Fruit fly (Drosophila melanogaster) whole organism, embryonic: Measurements from ENCODE around the gene CG14362.

Experiments
- Abd-B ChIP-seq: fragments of 200-800 bp; sonication (Bioruptor generic); optimal IDR thresholded peaks from 2 replicates; lab custom pipeline; 2018; ENCODE audit warnings: missing biosample characterization, mild to moderate bottlenecking, missing genetic modification characterization, moderate library complexity
- Bgb ChIP-seq: fragments of 200-800 bp; sonication (Bioruptor generic); IDR thresholded peaks from 2 replicates; pipeline ENCODE4 v1.3.6; 2022; ENCODE audit warnings: missing biosample characterization, missing genetic modification characterization; ENCODE audit not compliant: partially characterized antibody
- CG11696 ChIP-seq: fragments of 200-800 bp; sonication (Bioruptor generic); IDR thresholded peaks from 2 replicates; pipeline ENCODE4 v1.3.6; 2022; ENCODE audit warnings: missing biosample characterization, missing genetic modification characterization
- CG12236 ChIP-seq: fragments of 200-800 bp; sonication (Bioruptor generic); optimal IDR thresholded peaks from 2 replicates; lab custom pipeline; 2016; ENCODE audit warnings: missing biosample characterization, missing genetic modification characterization
- CG12942 ChIP-seq: fragments of 200-800 bp; sonication (Bioruptor generic); optimal IDR thresholded peaks from 3 replicates; lab custom pipeline; 2016; ENCODE audit warnings: missing biosample characterization, missing genetic modification characterization
- CG14014 ChIP-seq: fragments of 200-800 bp; sonication (Bioruptor generic); IDR thresholded peaks from 2 replicates; pipeline ENCODE4 v1.3.6; 2022; ENCODE audit warnings: missing biosample characterization, missing genetic modification characterization
- CG15601 ChIP-seq: fragments of 200-800 bp; sonication (Bioruptor generic); optimal IDR thresholded peaks from 3 replicates; lab custom pipeline; 2019; ENCODE audit warnings: missing biosample characterization, mild to moderate bottlenecking, missing genetic modification characterization, moderate library complexity
- CG17385 ChIP-seq: fragments of 200-800 bp; sonication (Bioruptor generic); optimal IDR thresholded peaks from 3 replicates; lab custom pipeline; 2018; ENCODE audit warnings: missing biosample characterization, mild to moderate bottlenecking, missing genetic modification characterization
- CG32532 ChIP-seq: fragments of 200-800 bp; sonication (Bioruptor generic); IDR thresholded peaks from 2 replicates; pipeline ENCODE4 v1.3.6; 2022; ENCODE audit warnings: missing biosample characterization, missing genetic modification characterization
- CG34224 ChIP-seq: fragments of 200-800 bp; sonication (Bioruptor generic); IDR thresholded peaks from 3 replicates; pipeline ENCODE4 v1.3.6; 2022; ENCODE audit warnings: missing biosample characterization, missing genetic modification characterization; ENCODE audit not compliant: partially characterized antibody
- CG34422 ChIP-seq: fragments of 200-800 bp; sonication (Bioruptor generic); IDR thresholded peaks from 3 replicates; pipeline ENCODE4 v1.3.6; 2022; ENCODE audit warnings: missing biosample characterization, missing genetic modification characterization
- CG6175 ChIP-seq: fragments of 200-800 bp; sonication (Bioruptor generic); IDR thresholded peaks from 3 replicates; pipeline ENCODE4 v1.3.6; 2022; ENCODE audit warnings: missing biosample characterization, missing genetic modification characterization
- CG6791 ChIP-seq: fragments of 200-800 bp; sonication (Bioruptor generic); IDR thresholded peaks from 3 replicates; pipeline ENCODE4 v1.3.6; 2022; ENCODE audit warnings: missing biosample characterization, missing genetic modification characterization; ENCODE audit not compliant: partially characterized antibody
- CG7928 ChIP-seq: fragments of 200-800 bp; sonication (Bioruptor generic); optimal IDR thresholded peaks from 2 replicates; lab custom pipeline; 2017; ENCODE audit warnings: missing biosample characterization, mild to moderate bottlenecking, missing genetic modification characterization
- D19A ChIP-seq: fragments of 200-800 bp; optimal IDR thresholded peaks from 3 replicates; lab custom pipeline; 2019; ENCODE audit warnings: missing biosample characterization, mild to moderate bottlenecking, missing genetic modification characterization, moderate library complexity
- D19B ChIP-seq: fragments of 200-800 bp; sonication (Bioruptor generic); optimal IDR thresholded peaks from 2 replicates; lab custom pipeline; 2017; ENCODE audit warnings: missing biosample characterization, mild to moderate bottlenecking, missing genetic modification characterization
- Doc3 ChIP-seq: fragments of 200-800 bp; sonication (Bioruptor generic); IDR thresholded peaks from 3 replicates; pipeline ENCODE4 v1.3.6; 2022; ENCODE audit warnings: missing biosample characterization, missing genetic modification characterization; ENCODE audit not compliant: partially characterized antibody
- Gug ChIP-seq: fragments of 200-800 bp; sonication (Bioruptor generic); IDR thresholded peaks from 4 replicates; pipeline ENCODE4 v1.3.6; 2022; ENCODE audit warnings: missing biosample characterization, missing genetic modification characterization
- Neu2 ChIP-seq: fragments of 200-800 bp; sonication (Bioruptor generic); optimal IDR thresholded peaks from 3 replicates; lab custom pipeline; 2016; ENCODE audit warnings: missing biosample characterization, missing genetic modification characterization, borderline replicate concordance
- Nf-YB ChIP-seq: fragments of 200-800 bp; sonication (Bioruptor generic); optimal IDR thresholded peaks from 3 replicates; lab custom pipeline; 2019; ENCODE audit warnings: missing biosample characterization, mild to moderate bottlenecking, missing genetic modification characterization, moderate library complexity
- Ptx1 ChIP-seq: fragments of 200-800 bp; sonication (Bioruptor generic); IDR thresholded peaks from 2 replicates; pipeline ENCODE4 v1.3.6; 2022; ENCODE audit warnings: missing biosample characterization, missing genetic modification characterization
- Scr ChIP-seq: fragments of 200-800 bp; sonication (Bioruptor generic); IDR thresholded peaks from 2 replicates; pipeline ENCODE4 v1.3.6; 2022; ENCODE audit warnings: missing biosample characterization, missing genetic modification characterization; ENCODE audit not compliant: partially characterized antibody
- Trl ChIP-seq, 3 experiments: fragments of >200 bp in 2 of 3; fragments of 200-800 bp in 1 of 3; sonication (Bioruptor generic) in 1 of 3; optimal IDR thresholded peaks; 2 replicates in 1 of 3; 3 replicates in 2 of 3; lab custom pipeline; 2016 to 2017; ENCODE audit warnings: missing biosample characterization in 1 of 3, missing genetic modification characterization in 1 of 3
- Xbp1 ChIP-seq: fragments of 200-800 bp; sonication (Bioruptor generic); optimal IDR thresholded peaks from 3 replicates; lab custom pipeline; 2016; ENCODE audit warnings: missing biosample characterization, mild to moderate bottlenecking, missing genetic modification characterization
- abd-A ChIP-seq: fragments of 200-800 bp; sonication (Bioruptor generic); optimal IDR thresholded peaks from 3 replicates; lab custom pipeline; 2019; ENCODE audit warnings: missing biosample characterization, mild to moderate bottlenecking, missing genetic modification characterization, moderate library complexity
- ara ChIP-seq: fragments of 200-800 bp; sonication (Bioruptor generic); IDR thresholded peaks from 2 replicates; pipeline ENCODE4 v1.3.6; 2022; ENCODE audit warnings: missing biosample characterization, missing genetic modification characterization
- ato ChIP-seq: fragments of 200-800 bp; sonication (Bioruptor generic); IDR thresholded peaks from 2 replicates; pipeline ENCODE4 v1.3.6; 2022; ENCODE audit warnings: missing biosample characterization, missing genetic modification characterization; ENCODE audit not compliant: partially characterized antibody
- az2 ChIP-seq: fragments of 200-800 bp; sonication (Bioruptor generic); optimal IDR thresholded peaks from 3 replicates; lab custom pipeline; 2016; ENCODE audit warnings: missing biosample characterization, missing genetic modification characterization
- bowl ChIP-seq: fragments of 200-800 bp; sonication (Bioruptor generic); IDR thresholded peaks from 2 replicates; pipeline ENCODE4 v1.3.6; 2022; ENCODE audit warnings: missing biosample characterization, missing genetic modification characterization
- cg ChIP-seq: fragments of 200-800 bp; sonication (Bioruptor generic); optimal IDR thresholded peaks from 3 replicates; lab custom pipeline; 2019; ENCODE audit warnings: missing biosample characterization, mild to moderate bottlenecking, missing genetic modification characterization, moderate library complexity
- esg ChIP-seq: fragments of 200-800 bp; sonication (Bioruptor generic); conservative IDR thresholded peaks from 2 replicates; pipeline ENCODE4 v1.3.6; 2022; ENCODE audit warnings: missing biosample characterization, missing genetic modification characterization
- hbn ChIP-seq: fragments of 200-800 bp; sonication (Bioruptor generic); IDR thresholded peaks from 2 replicates; pipeline ENCODE4 v1.3.6; 2022; ENCODE audit warnings: missing biosample characterization, missing genetic modification characterization; ENCODE audit not compliant: partially characterized antibody
- hkb ChIP-seq, 2 experiments: fragments of 200-800 bp in 1 of 2; fragments of >200 bp in 1 of 2; sonication (Bioruptor generic) in 1 of 2; IDR thresholded peaks in 1 of 2; optimal IDR thresholded peaks in 1 of 2; 2 replicates each; pipeline versions ENCODE4 v1.3.6 to Lab custom; 2017 to 2022; ENCODE audit warnings: missing biosample characterization in 1 of 2, missing genetic modification characterization in 1 of 2
- jing ChIP-seq: fragments of 200-800 bp; sonication (Bioruptor generic); optimal IDR thresholded peaks from 2 replicates; lab custom pipeline; 2018; ENCODE audit warnings: missing biosample characterization, mild to moderate bottlenecking, missing genetic modification characterization
- kni ChIP-seq: fragments of 200-800 bp; sonication (Bioruptor generic); optimal IDR thresholded peaks from 3 replicates; lab custom pipeline; 2017; ENCODE audit warnings: mild to moderate bottlenecking, missing biosample characterization, missing genetic modification reagents, missing genetic modification characterization
- lbe ChIP-seq: fragments of 200-800 bp; sonication (Bioruptor generic); optimal IDR thresholded peaks from 2 replicates; lab custom pipeline; 2016; ENCODE audit warnings: missing biosample characterization, mild to moderate bottlenecking, missing genetic modification characterization
- mam ChIP-seq: fragments of 200-800 bp; sonication (Bioruptor generic); optimal IDR thresholded peaks from 3 replicates; lab custom pipeline; 2016; ENCODE audit warnings: missing biosample characterization, missing genetic modification characterization
- nerfin-2 ChIP-seq: fragments of 200-800 bp; sonication (Bioruptor generic); IDR thresholded peaks from 2 replicates; pipeline ENCODE4 v1.3.6; 2022; ENCODE audit warnings: missing biosample characterization, missing genetic modification characterization; ENCODE audit not compliant: partially characterized antibody
- nmo ChIP-seq: fragments of 200-800 bp; sonication (Bioruptor generic); optimal IDR thresholded peaks from 2 replicates; lab custom pipeline; 2018; ENCODE audit warnings: missing biosample characterization, mild to moderate bottlenecking, missing genetic modification characterization, moderate library complexity
- prd ChIP-seq, 3 experiments: fragments of >200 bp in 2 of 3; fragments of 200-800 bp in 1 of 3; sonication (Bioruptor generic) in 1 of 3; optimal IDR thresholded peaks in 2 of 3; IDR thresholded peaks in 1 of 3; 2 replicates in 2 of 3; 3 replicates in 1 of 3; pipeline versions ENCODE4 v1.3.6 to Lab custom; 2017 to 2022; ENCODE audit warnings: missing biosample characterization in 1 of 3, missing genetic modification characterization in 1 of 3
- seq ChIP-seq: fragments of 200-800 bp; sonication (Bioruptor generic); IDR thresholded peaks from 2 replicates; pipeline ENCODE4 v1.3.6; 2022; ENCODE audit warnings: missing biosample characterization, missing genetic modification characterization
- sna ChIP-seq: fragments of 200-800 bp; sonication (Bioruptor generic); IDR thresholded peaks from 2 replicates; pipeline ENCODE4 v1.3.6; 2022; ENCODE audit warnings: missing biosample characterization, missing genetic modification characterization; ENCODE audit not compliant: partially characterized antibody
- trem ChIP-seq: fragments of 200-800 bp; optimal IDR thresholded peaks from 3 replicates; lab custom pipeline; 2019; ENCODE audit warnings: missing biosample characterization, mild to moderate bottlenecking, missing genetic modification characterization, moderate library complexity
- tup ChIP-seq: fragments of 200-800 bp; sonication (Bioruptor generic); optimal IDR thresholded peaks from 2 replicates; lab custom pipeline; 2016; ENCODE audit warnings: missing biosample characterization, mild to moderate bottlenecking, missing genetic modification characterization, moderate library complexity
- unc-4 ChIP-seq: fragments of 200-800 bp; sonication (Bioruptor generic); IDR thresholded peaks from 2 replicates; pipeline ENCODE4 v1.3.6; 2022; ENCODE audit warnings: missing biosample characterization, missing genetic modification characterization; ENCODE audit not compliant: partially characterized antibody
- vvl ChIP-seq: fragments of 200-800 bp; sonication (Bioruptor generic); IDR thresholded peaks from 2 replicates; pipeline ENCODE4 v1.3.6; 2022; ENCODE audit warnings: missing biosample characterization, missing genetic modification characterization
- yki ChIP-seq: fragments of >200 bp; optimal IDR thresholded peaks from 3 replicates; lab custom pipeline; 2018

The CG14362 gene

dm6 chr3R:13874866-13875417 is 19.7 kb upstream of the CG14362 start, which contains the start of gene E5:
TSS of gene E5 (minus strand) at chr3R:13874916.
- 0 out of 2 replicates have a peak, but pooled peaks have one; percentile 23 for TF ChIP-seq hbn (GFP tag; lab: Robert Waterston, UW)
- TF ChIP-seq CG17385 (GFP tag; lab: Kevin White, UChicago): peak; percentile 95
- no peak for TF ChIP-seq trem
- TF ChIP-seq CG34422: 0 out of 3 replicates have a peak, but pooled peaks have one; percentile 18
- peak; percentile 43; the same call in 1 of the 2 replicates for TF ChIP-seq nerfin-2 (GFP tag; lab: Robert Waterston, UW)
- TF ChIP-seq tup (GFP tag; lab: Kevin White, UChicago): no peak
- TF ChIP-seq unc-4: no peak
- TF ChIP-seq Xbp1 (GFP tag; lab: Kevin White, UChicago): no peak
- TF ChIP-seq Ptx1 (GFP tag; lab: Robert Waterston, UW): no peak
- TF ChIP-seq Gug (GFP tag; lab: Robert Waterston, UW): no peak
- no peak for TF ChIP-seq esg (GFP tag; lab: Robert Waterston, UW)
- TF ChIP-seq CG34224 (GFP tag; lab: Robert Waterston, UW): peak; percentile 68; the same call in 2 of the 3 replicates
- no peak for TF ChIP-seq D19A (tag; lab: Kevin White, UChicago)
- TF ChIP-seq Neu2 (GFP tag; lab: Kevin White, UChicago): no peak
- no peak for TF ChIP-seq ara
- TF ChIP-seq CG15601 (tag; lab: Kevin White, UChicago): no peak
- peak; percentile 92 to 93 for TF ChIP-seq Trl (optimal IDR thresholded peaks at IDR 0.05; lab: Kevin White, UChicago)
- TF ChIP-seq Trl (GFP tag; optimal IDR thresholded peaks at IDR 0.05; lab: Kevin White, UChicago): peak; percentile 43
- no peak for TF ChIP-seq CG14014 (GFP tag; lab: Robert Waterston, UW)
- peak; percentile 49 for TF ChIP-seq jing
- peak; percentile 31; the same call in 1 of the 2 replicates for TF ChIP-seq CG32532 (GFP tag; lab: Robert Waterston, UW)
- TF ChIP-seq CG6791 (GFP tag; lab: Robert Waterston, UW): 0 out of 3 replicates have a peak, but pooled peaks have one; percentile 12
- no peak for TF ChIP-seq hkb (optimal IDR thresholded peaks at IDR 0.05; lab: Kevin White, UChicago)
- peak; percentile 25; the same call in 1 of the 2 replicates for TF ChIP-seq hkb (GFP tag; IDR thresholded peaks at IDR 0.05; lab: Robert Waterston, UW)
- TF ChIP-seq mam (GFP tag; lab: Kevin White, UChicago): no peak
- 0 out of 2 replicates have a peak, but pooled peaks have one; percentile 50 for TF ChIP-seq CG11696
- peak; percentile 77 for TF ChIP-seq yki (lab: Kevin White, UChicago)
- peak; percentile 98 for TF ChIP-seq Nf-YB (GFP tag; lab: Kevin White, UChicago)
- TF ChIP-seq ato (GFP tag; lab: Robert Waterston, UW): 0 out of 2 replicates have a peak, but pooled peaks have one; percentile 27
- TF ChIP-seq cg (GFP tag; lab: Kevin White, UChicago): peak; percentile 74
- TF ChIP-seq abd-A (tag; lab: Kevin White, UChicago): peak; percentile 69
- TF ChIP-seq Doc3 (GFP tag; lab: Robert Waterston, UW): no peak
- TF ChIP-seq lbe (GFP tag; lab: Kevin White, UChicago): no peak
- peak; percentile 67 for TF ChIP-seq sna (GFP tag; lab: Robert Waterston, UW)
- TF ChIP-seq CG12942: no peak
- peak; percentile 2 for TF ChIP-seq Abd-B (GFP tag; lab: Kevin White, UChicago)
- TF ChIP-seq CG12236 (GFP tag; lab: Kevin White, UChicago): no peak
- no peak for TF ChIP-seq az2 (GFP tag; lab: Kevin White, UChicago)
- TF ChIP-seq CG7928 (GFP tag; lab: Kevin White, UChicago): no peak
- peak; percentile 11 for TF ChIP-seq kni (GFP tag; lab: Kevin White, UChicago)
- TF ChIP-seq prd (optimal IDR thresholded peaks at IDR 0.05; lab: Kevin White, UChicago): no peak
- 0 out of 3 replicates have a peak, but pooled peaks have one; percentile 15 for TF ChIP-seq prd (GFP tag; IDR thresholded peaks at IDR 0.05; lab: Robert Waterston, UW)
- TF ChIP-seq D19B: no peak
- TF ChIP-seq Bgb (GFP tag; lab: Robert Waterston, UW): peak; percentile 48; the same call in 1 of the 2 replicates
- peak; percentile 3 for TF ChIP-seq nmo (GFP tag; lab: Kevin White, UChicago)
- peak; percentile 67 for TF ChIP-seq vvl (GFP tag; lab: Robert Waterston, UW)
- no peak for TF ChIP-seq CG6175
- no peak for TF ChIP-seq bowl
- TF ChIP-seq Scr (GFP tag; lab: Robert Waterston, UW): peak; percentile 24; the same call in 1 of the 2 replicates
- peak; percentile 30; the same call in 1 of the 2 replicates for TF ChIP-seq seq (GFP tag; lab: Robert Waterston, UW)
